Worm (Caenorhabditis elegans) whole organism, L2 larva: ENCODE measurements around the gene F47B7.5.

Experiments used
- C34F6.9 ChIP-seq: fragments of 150-350 bp; optimal IDR thresholded peaks from 2 replicates; lab custom pipeline; 2014; ENCODE audit warnings: missing biosample characterization, missing genetic modification characterization
- F13H6.1 ChIP-seq: sonication (generic microtip); optimal IDR thresholded peaks from 2 replicates; lab custom pipeline; 2016; ENCODE audit warnings: missing genetic modification characterization, missing compliant biosample characterization
- Y55F3AM.14 ChIP-seq: fragments of 200-800 bp; sonication (Bioruptor generic); optimal IDR thresholded peaks from 2 replicates; lab custom pipeline; 2018; ENCODE audit warnings: mild to moderate bottlenecking, missing genetic modification characterization, missing compliant biosample characterization
- ZK546.5 ChIP-seq: sonication (generic microtip); optimal IDR thresholded peaks from 2 replicates; lab custom pipeline; 2017; ENCODE audit warnings: missing biosample characterization, missing genetic modification characterization
- alr-1 ChIP-seq: fragments of 150-350 bp; optimal IDR thresholded peaks from 2 replicates; lab custom pipeline; 2014; ENCODE audit warnings: missing biosample characterization, missing genetic modification characterization
- aly-2 ChIP-seq: fragments of 150-350 bp; optimal IDR thresholded peaks from 2 replicates; lab custom pipeline; 2014; ENCODE audit warnings: missing biosample characterization, missing genetic modification characterization
- ama-1 ChIP-seq: fragments of 150-350 bp; optimal IDR thresholded peaks from 2 replicates; lab custom pipeline; 2018; ENCODE audit warnings: inconsistent platforms
- ceh-16 ChIP-seq: fragments of 150-350 bp; optimal IDR thresholded peaks from 2 replicates; lab custom pipeline; 2014; ENCODE audit warnings: missing biosample characterization, missing genetic modification characterization
- dmd-4 ChIP-seq: sonication (generic microtip); optimal IDR thresholded peaks from 2 replicates; lab custom pipeline; 2017; ENCODE audit warnings: missing biosample characterization, missing genetic modification characterization
- egl-27 ChIP-seq: sonication (generic microtip); optimal IDR thresholded peaks from 3 replicates; lab custom pipeline; 2017; ENCODE audit warnings: missing biosample characterization, missing genetic modification reagents, missing genetic modification characterization
- elt-1 ChIP-seq: fragments of 150-350 bp; optimal IDR thresholded peaks from 2 replicates; lab custom pipeline; 2014; ENCODE audit warnings: missing biosample characterization, missing genetic modification characterization
- elt-3 ChIP-seq: sonication (generic microtip); optimal IDR thresholded peaks from 2 replicates; lab custom pipeline; 2017; ENCODE audit warnings: missing biosample characterization, missing genetic modification characterization
- fos-1 ChIP-seq: fragments of 150-350 bp; optimal IDR thresholded peaks from 2 replicates; lab custom pipeline; 2014; ENCODE audit warnings: missing biosample characterization, missing genetic modification characterization
- gmeb-1 ChIP-seq: fragments of 150-350 bp; optimal IDR thresholded peaks from 2 replicates; lab custom pipeline; 2014; ENCODE audit warnings: missing biosample characterization, missing genetic modification characterization
- lin-11 ChIP-seq: fragments of 150-350 bp; sonication (generic microtip); optimal IDR thresholded peaks from 2 replicates; lab custom pipeline; 2014; ENCODE audit warnings: missing biosample characterization, missing genetic modification characterization, inconsistent platforms, mixed read lengths
- lin-39 ChIP-seq: fragments of 150-350 bp; optimal IDR thresholded peaks from 2 replicates; lab custom pipeline; 2014; ENCODE audit warnings: missing biosample characterization, missing genetic modification reagents, missing genetic modification characterization
- lsy-2 ChIP-seq, 2 experiments: fragments of 150-350 bp in 1 of 2; sonication (generic microtip) in 1 of 2; optimal IDR thresholded peaks; 2 replicates each; lab custom pipeline; 2014 to 2017; ENCODE audit warnings: missing biosample characterization in 2 of 2, missing genetic modification characterization in 2 of 2
- mab-5 ChIP-seq: fragments of 150-350 bp; optimal IDR thresholded peaks from 2 replicates; lab custom pipeline; 2014; ENCODE audit warnings: missing biosample characterization, missing genetic modification characterization
- mbf-1 ChIP-seq: sonication (generic microtip); optimal IDR thresholded peaks from 2 replicates; lab custom pipeline; 2017; ENCODE audit warnings: missing biosample characterization, missing genetic modification characterization
- mdl-1 ChIP-seq, 2 experiments: fragments of 150-350 bp in 1 of 2; sonication (generic microtip) in 1 of 2; optimal IDR thresholded peaks; 2 replicates each; lab custom pipeline; 2017; ENCODE audit warnings: missing biosample characterization in 2 of 2, missing genetic modification characterization in 2 of 2
- nhr-10 ChIP-seq: sonication (generic microtip); optimal IDR thresholded peaks from 2 replicates; lab custom pipeline; 2017; ENCODE audit warnings: missing biosample characterization, missing genetic modification characterization
- nhr-11 ChIP-seq: fragments of 150-350 bp; optimal IDR thresholded peaks from 2 replicates; lab custom pipeline; 2014; ENCODE audit warnings: missing biosample characterization, missing genetic modification characterization
- nhr-12 ChIP-seq: fragments of 150-350 bp; optimal IDR thresholded peaks from 2 replicates; lab custom pipeline; 2014; ENCODE audit warnings: missing biosample characterization, missing genetic modification characterization
- nhr-129 ChIP-seq: fragments of 150-350 bp; optimal IDR thresholded peaks from 2 replicates; lab custom pipeline; 2014; ENCODE audit warnings: missing biosample characterization, missing genetic modification characterization
- nhr-23 ChIP-seq: fragments of 150-350 bp; optimal IDR thresholded peaks from 2 replicates; lab custom pipeline; 2014; ENCODE audit warnings: missing biosample characterization, missing genetic modification reagents, missing genetic modification characterization
- nhr-25 ChIP-seq: fragments of 150-350 bp; sonication (generic microtip); optimal IDR thresholded peaks from 3 replicates; lab custom pipeline; 2014; ENCODE audit warnings: missing biosample characterization, missing genetic modification characterization
- nhr-6 ChIP-seq: fragments of 150-350 bp; optimal IDR thresholded peaks from 2 replicates; lab custom pipeline; 2014; ENCODE audit warnings: missing biosample characterization, missing genetic modification characterization
- nhr-77 ChIP-seq: fragments of 150-350 bp; optimal IDR thresholded peaks from 2 replicates; lab custom pipeline; 2014; ENCODE audit warnings: missing biosample characterization, missing genetic modification characterization
- peb-1 ChIP-seq: fragments of 150-350 bp; optimal IDR thresholded peaks from 2 replicates; lab custom pipeline; 2014; ENCODE audit warnings: missing biosample characterization, missing genetic modification characterization
- sma-9 ChIP-seq, 2 experiments: fragments of 150-350 bp in 1 of 2; sonication (generic microtip) in 1 of 2; optimal IDR thresholded peaks; 2 replicates each; lab custom pipeline; 2014 to 2016; ENCODE audit warnings: missing genetic modification characterization in 2 of 2, mild to moderate bottlenecking in 1 of 2, missing biosample characterization in 1 of 2, missing compliant biosample characterization in 1 of 2, missing genetic modification reagents in 1 of 2, moderate library complexity in 1 of 2
- snpc-4 ChIP-seq: fragments of 150-350 bp; optimal IDR thresholded peaks from 2 replicates; lab custom pipeline; 2014; ENCODE audit warnings: missing biosample characterization, missing genetic modification characterization
- unc-55 ChIP-seq: fragments of 150-350 bp; sonication (generic microtip); optimal IDR thresholded peaks from 3 replicates; lab custom pipeline; 2014; ENCODE audit warnings: missing biosample characterization, missing genetic modification reagents, missing genetic modification characterization
- unc-62 ChIP-seq: fragments of 150-350 bp; optimal IDR thresholded peaks from 2 replicates; lab custom pipeline; 2014; ENCODE audit warnings: missing biosample characterization, missing genetic modification reagents, missing genetic modification characterization
- zag-1 ChIP-seq: fragments of 150-350 bp; optimal IDR thresholded peaks from 2 replicates; lab custom pipeline; 2014; ENCODE audit warnings: missing biosample characterization, missing genetic modification characterization
- ztf-1 ChIP-seq: fragments of 200-800 bp; sonication (Bioruptor generic); conservative IDR thresholded peaks from 2 replicates; pipeline ENCODE4 v1.3.6; 2022; ENCODE audit warnings: missing genetic modification characterization, missing compliant biosample characterization
- ztf-11 ChIP-seq: sonication (generic microtip); optimal IDR thresholded peaks from 2 replicates; lab custom pipeline; 2017; ENCODE audit warnings: missing biosample characterization, missing genetic modification characterization
- ztf-4 ChIP-seq: fragments of 150-350 bp; optimal IDR thresholded peaks from 2 replicates; lab custom pipeline; 2014; ENCODE audit warnings: missing biosample characterization, missing genetic modification characterization

Gene F47B7.5

ce11 chrX:3802743-3803142, 34.1 kb upstream of the F47B7.5 start:
- TF ChIP-seq ama-1 (lab: Kevin White, UChicago): no peak
- no peak for TF ChIP-seq egl-27
- no peak for TF ChIP-seq sma-9 (GFP tag; optimal IDR thresholded peaks at IDR 0.05; lab: Kevin White, UChicago)
- no peak for TF ChIP-seq sma-9 (tag; optimal IDR thresholded peaks at IDR 0.05; lab: Kevin White, UChicago)
- TF ChIP-seq nhr-11 (tag; lab: Kevin White, UChicago): no peak
- no peak for TF ChIP-seq nhr-77 (tag; lab: Kevin White, UChicago)
- TF ChIP-seq nhr-129 (tag; lab: Kevin White, UChicago): peak; percentile 7
- no peak for TF ChIP-seq Y55F3AM.14 (GFP tag; lab: Kevin White, UChicago)
- no peak for TF ChIP-seq elt-3 (tag; lab: Kevin White, UChicago)
- peak; percentile 25 for TF ChIP-seq C34F6.9 (tag; lab: Kevin White, UChicago)
- no peak for TF ChIP-seq dmd-4 (tag; lab: Kevin White, UChicago)
- no peak for TF ChIP-seq nhr-10 (tag; lab: Kevin White, UChicago)
- TF ChIP-seq ZK546.5: no peak
- TF ChIP-seq nhr-25 (tag; lab: Kevin White, UChicago): no peak
- no peak for TF ChIP-seq snpc-4 (tag; lab: Kevin White, UChicago)
- peak; percentile 31 for TF ChIP-seq unc-55 (GFP tag; lab: Kevin White, UChicago)
- no peak for TF ChIP-seq ztf-1
- TF ChIP-seq unc-62: no peak
- no peak for TF ChIP-seq zag-1
- TF ChIP-seq peb-1 (tag; lab: Kevin White, UChicago): no peak
- peak; percentile 19 for TF ChIP-seq mab-5 (tag; lab: Kevin White, UChicago)
- TF ChIP-seq nhr-23: no peak
- TF ChIP-seq ztf-4 (tag; lab: Kevin White, UChicago): no peak
- TF ChIP-seq, all 48 proteins: peak for 4

- TF ChIP-seq ztf-11: no peak
- no peak for TF ChIP-seq nhr-6 (tag; lab: Kevin White, UChicago)
- TF ChIP-seq snpc-4 (tag; lab: Kevin White, UChicago): no peak
- no peak for TF ChIP-seq lin-39 (tag; lab: Kevin White, UChicago)
- no peak for TF ChIP-seq nhr-12 (tag; lab: Kevin White, UChicago)
- TF ChIP-seq F13H6.1 (tag; lab: Kevin White, UChicago): no peak
- no peak for TF ChIP-seq fos-1
- TF ChIP-seq ceh-16 (tag; lab: Kevin White, UChicago): no peak
- no peak for TF ChIP-seq nhr-25 (tag; lab: Kevin White, UChicago)
- TF ChIP-seq ztf-4 (tag; lab: Kevin White, UChicago): no peak
- no peak for TF ChIP-seq C34F6.9 (tag; lab: Kevin White, UChicago)
- no peak for TF ChIP-seq nhr-23
- TF ChIP-seq alr-1: no peak
- no peak for TF ChIP-seq peb-1 (tag; lab: Kevin White, UChicago)
- no peak for TF ChIP-seq ztf-1
These were observed 29.7 kb upstream of the F47B7.5 start for ce11 chrX:3798288-3798687.

ce11 chrX:3797882-3798281, 29.3 kb upstream of the F47B7.5 start, which contains the start of gene abu-10:
abu-10 (plus strand) TSS chrX:3798182.
- TF ChIP-seq unc-55 (GFP tag; lab: Kevin White, UChicago): no peak
- TF ChIP-seq aly-2: no peak
- no peak for TF ChIP-seq lin-11 (tag; lab: Kevin White, UChicago)
- no peak for TF ChIP-seq egl-27
- no peak for TF ChIP-seq Y55F3AM.14 (GFP tag; lab: Kevin White, UChicago)
- no peak for TF ChIP-seq nhr-129 (tag; lab: Kevin White, UChicago)
- TF ChIP-seq fos-1: no peak
- TF ChIP-seq lsy-2 (tag; optimal IDR thresholded peaks at IDR 0.05; lab: Kevin White, UChicago): no peak
- no peak for TF ChIP-seq ZK546.5
- no peak for TF ChIP-seq lin-39 (tag; lab: Kevin White, UChicago)
- no peak for TF ChIP-seq unc-62
- no peak for TF ChIP-seq elt-1
- TF ChIP-seq nhr-10 (tag; lab: Kevin White, UChicago): no peak
- TF ChIP-seq nhr-11 (tag; lab: Kevin White, UChicago): no peak
- TF ChIP-seq alr-1: no peak
- no peak for TF ChIP-seq nhr-25 (tag; lab: Kevin White, UChicago)
- no peak for TF ChIP-seq mbf-1 (tag; lab: Kevin White, UChicago)

- TF ChIP-seq ztf-1: no peak
- TF ChIP-seq mdl-1 (tag; optimal IDR thresholded peaks at IDR 0.05; lab: Kevin White, UChicago): no peak
- no peak for TF ChIP-seq sma-9 (GFP tag; optimal IDR thresholded peaks at IDR 0.05; lab: Kevin White, UChicago)
- TF ChIP-seq sma-9 (tag; optimal IDR thresholded peaks at IDR 0.05; lab: Kevin White, UChicago): no peak
- no peak for TF ChIP-seq lsy-2 (tag; optimal IDR thresholded peaks at IDR 0.05; lab: Kevin White, UChicago)
- no peak for TF ChIP-seq snpc-4 (tag; lab: Kevin White, UChicago)
- TF ChIP-seq nhr-25 (tag; lab: Kevin White, UChicago): no peak
- no peak for TF ChIP-seq gmeb-1 (tag; lab: Kevin White, UChicago)
- TF ChIP-seq ztf-4 (tag; lab: Kevin White, UChicago): no peak
- no peak for TF ChIP-seq nhr-12 (tag; lab: Kevin White, UChicago)
- TF ChIP-seq nhr-129 (tag; lab: Kevin White, UChicago): no peak
- no peak for TF ChIP-seq nhr-23
- no peak for TF ChIP-seq F13H6.1 (tag; lab: Kevin White, UChicago)
- TF ChIP-seq mbf-1 (tag; lab: Kevin White, UChicago): no peak
- TF ChIP-seq alr-1: no peak
These were observed 27.0 kb upstream of the F47B7.5 start, which contains the start of gene F35A5.5 for ce11 chrX:3795642-3796041. F35A5.5 (minus strand) TSS chrX:3795742.
